Worm (Caenorhabditis elegans) whole organism, young adult: ENCODE results near the gene C14A4.9.

ENCODE experiments used
- B0019.2 ChIP-seq: fragments of 200-800 bp; sonication (Bioruptor generic); conservative IDR thresholded peaks from 2 replicates; pipeline ENCODE4 v1.3.6; 2022; ENCODE audit warnings: missing genetic modification reagents, missing genetic modification characterization, missing compliant biosample characterization
- C06A6.2 ChIP-seq: fragments of 200-800 bp; sonication (Bioruptor generic); conservative IDR thresholded peaks from 2 replicates; pipeline ENCODE4 v1.3.6; 2022; ENCODE audit warnings: missing genetic modification characterization, missing compliant biosample characterization
- F39B2.1 ChIP-seq: fragments of 200-800 bp; sonication (Bioruptor generic); IDR thresholded peaks from 2 replicates; pipeline ENCODE4 v1.3.6; 2022; ENCODE audit warnings: missing genetic modification reagents, missing genetic modification characterization, missing compliant biosample characterization
- F49E8.2 ChIP-seq: sonication (generic microtip); optimal IDR thresholded peaks from 3 replicates; lab custom pipeline; 2017; ENCODE audit warnings: missing genetic modification characterization, mild to moderate bottlenecking, missing compliant biosample characterization, antibody characterized with exemption, moderate library complexity; ENCODE audit not compliant: insufficient read depth
- Y53G8AR.9 ChIP-seq: fragments of 200-800 bp; sonication (Bioruptor generic); conservative IDR thresholded peaks from 2 replicates; pipeline ENCODE4 v1.3.6; 2022; ENCODE audit warnings: missing genetic modification reagents, missing genetic modification characterization, missing compliant biosample characterization
- Y79H2A.3 ChIP-seq: fragments of 200-800 bp; sonication (Bioruptor generic); conservative IDR thresholded peaks from 2 replicates; pipeline ENCODE4 v1.3.6; 2022; ENCODE audit warnings: missing genetic modification reagents, missing genetic modification characterization, missing compliant biosample characterization
- ama-1 ChIP-seq, 3 experiments: fragments of 150-350 bp in 1 of 3; sonication (generic microtip) in 2 of 3; optimal IDR thresholded peaks; 2 replicates each; lab custom pipeline; 2014 to 2018; ENCODE audit warnings: missing biosample characterization in 2 of 3, missing genetic modification characterization in 2 of 3, missing genetic modification reagents in 2 of 3
- attf-5 ChIP-seq: fragments of 200-800 bp; sonication (Bioruptor generic); optimal IDR thresholded peaks from 2 replicates; lab custom pipeline; 2018; ENCODE audit warnings: mild to moderate bottlenecking, missing genetic modification characterization, missing compliant biosample characterization
- attf-6 ChIP-seq: fragments of 200-800 bp; sonication (Bioruptor generic); IDR thresholded peaks from 2 replicates; pipeline ENCODE4 v1.3.6; 2022; ENCODE audit warnings: missing genetic modification reagents, missing genetic modification characterization, missing compliant biosample characterization
- bed-1 ChIP-seq: fragments of 200-800 bp; sonication (Bioruptor generic); IDR thresholded peaks from 2 replicates; pipeline ENCODE4 v1.3.6; 2022; ENCODE audit warnings: missing genetic modification reagents, missing genetic modification characterization, missing compliant biosample characterization
- ccch-3 ChIP-seq: fragments of 200-800 bp; sonication (Bioruptor generic); optimal IDR thresholded peaks from 2 replicates; lab custom pipeline; 2018; ENCODE audit warnings: mild to moderate bottlenecking, missing genetic modification characterization, missing compliant biosample characterization
- cebp-1 ChIP-seq, 2 experiments: fragments of 200-800 bp in 1 of 2; sonication (Bioruptor generic) in 1 of 2; sonication (generic microtip) in 1 of 2; IDR thresholded peaks in 1 of 2; optimal IDR thresholded peaks in 1 of 2; 2 replicates each; pipeline versions ENCODE4 v1.3.6 to Lab custom; 2017 to 2022; ENCODE audit warnings: missing compliant biosample characterization in 2 of 2, missing genetic modification characterization in 2 of 2, mild to moderate bottlenecking in 1 of 2, missing genetic modification reagents in 1 of 2, moderate library complexity in 1 of 2
- chd-7 ChIP-seq: sonication (generic microtip); optimal IDR thresholded peaks from 2 replicates; lab custom pipeline; 2016; ENCODE audit warnings: mild to moderate bottlenecking, missing genetic modification characterization, moderate library complexity, missing compliant biosample characterization
- egrh-3 ChIP-seq: fragments of 200-800 bp; sonication (Bioruptor generic); IDR thresholded peaks from 2 replicates; pipeline ENCODE4 v1.3.6; 2022; ENCODE audit warnings: missing genetic modification reagents, missing genetic modification characterization, missing compliant biosample characterization
- fkh-3 ChIP-seq: sonication (generic microtip); optimal IDR thresholded peaks from 2 replicates; lab custom pipeline; 2016; ENCODE audit warnings: mild to moderate bottlenecking, missing genetic modification characterization, missing compliant biosample characterization
- gei-17 ChIP-seq: fragments of 200-800 bp; sonication (Bioruptor generic); optimal IDR thresholded peaks from 2 replicates; lab custom pipeline; 2018; ENCODE audit warnings: mild to moderate bottlenecking, missing genetic modification characterization, missing compliant biosample characterization
- hlh-26 ChIP-seq: fragments of 200-800 bp; sonication (Bioruptor generic); conservative IDR thresholded peaks from 2 replicates; pipeline ENCODE4 v1.3.6; 2022; ENCODE audit warnings: missing genetic modification reagents, missing genetic modification characterization, missing compliant biosample characterization
- hmg-20 ChIP-seq: fragments of 200-800 bp; sonication (Bioruptor generic); IDR thresholded peaks from 2 replicates; pipeline ENCODE4 v1.3.6; 2022; ENCODE audit warnings: missing genetic modification reagents, missing genetic modification characterization, missing compliant biosample characterization
- let-526 ChIP-seq: fragments of 200-800 bp; sonication (Bioruptor generic); IDR thresholded peaks from 2 replicates; pipeline ENCODE4 v1.3.6; 2022; ENCODE audit warnings: missing genetic modification reagents, missing genetic modification characterization, missing compliant biosample characterization
- let-607 ChIP-seq, 2 experiments: fragments of 200-800 bp in 1 of 2; sonication (Bioruptor generic) in 1 of 2; sonication (generic microtip) in 1 of 2; optimal IDR thresholded peaks; 2 replicates each; lab custom pipeline; 2016 to 2018; ENCODE audit warnings: mild to moderate bottlenecking in 2 of 2, missing compliant biosample characterization in 2 of 2, missing genetic modification characterization in 2 of 2, moderate library complexity in 2 of 2, missing genotype in 1 of 2
- lin-26 ChIP-seq: fragments of 200-800 bp; sonication (Bioruptor generic); IDR thresholded peaks from 2 replicates; pipeline ENCODE4 v1.3.6; 2022; ENCODE audit warnings: missing genetic modification reagents, missing genetic modification characterization, missing compliant biosample characterization
- lin-54 ChIP-seq: fragments of 200-800 bp; sonication (Bioruptor generic); optimal IDR thresholded peaks from 2 replicates; lab custom pipeline; 2018; ENCODE audit warnings: mild to moderate bottlenecking, missing genetic modification characterization, missing compliant biosample characterization
- lsl-1 ChIP-seq: fragments of 200-800 bp; sonication (Bioruptor generic); optimal IDR thresholded peaks from 2 replicates; lab custom pipeline; 2018; ENCODE audit warnings: mild to moderate bottlenecking, missing genetic modification characterization, moderate library complexity, missing compliant biosample characterization
- lsy-27 ChIP-seq: sonication (generic microtip); optimal IDR thresholded peaks from 2 replicates; lab custom pipeline; 2017; ENCODE audit warnings: missing genetic modification characterization, mild to moderate bottlenecking, missing compliant biosample characterization, antibody characterized with exemption, missing genotype, borderline replicate concordance; ENCODE audit not compliant: insufficient read depth
- madf-8 ChIP-seq: fragments of 200-800 bp; sonication (Bioruptor generic); conservative IDR thresholded peaks from 2 replicates; pipeline ENCODE4 v1.3.6; 2022; ENCODE audit warnings: missing genetic modification reagents, missing genetic modification characterization, missing compliant biosample characterization
- mcd-1 ChIP-seq: fragments of 200-800 bp; sonication (Bioruptor generic); IDR thresholded peaks from 2 replicates; pipeline ENCODE4 v1.3.6; 2022; ENCODE audit warnings: missing genetic modification reagents, missing genetic modification characterization, missing compliant biosample characterization
- mxl-1 ChIP-seq: sonication (generic microtip); optimal IDR thresholded peaks from 2 replicates; lab custom pipeline; 2016; ENCODE audit warnings: missing genetic modification characterization, missing compliant biosample characterization
- nfyb-1 ChIP-seq: fragments of 200-800 bp; sonication (Bioruptor generic); IDR thresholded peaks from 2 replicates; pipeline ENCODE4 v1.3.6; 2022; ENCODE audit warnings: missing genetic modification reagents, missing genetic modification characterization, missing compliant biosample characterization
- nhr-120 ChIP-seq: fragments of 200-800 bp; sonication (Bioruptor generic); IDR thresholded peaks from 2 replicates; pipeline ENCODE4 v1.3.6; 2022; ENCODE audit warnings: missing genetic modification characterization, missing compliant biosample characterization
- nhr-80 ChIP-seq: sonication (generic microtip); optimal IDR thresholded peaks from 2 replicates; lab custom pipeline; 2016; ENCODE audit warnings: missing genetic modification characterization, missing compliant biosample characterization
- pha-4 ChIP-seq: fragments of 150-350 bp; sonication (generic microtip); optimal IDR thresholded peaks from 2 replicates; lab custom pipeline; 2014; ENCODE audit warnings: missing biosample characterization, missing genetic modification reagents, missing genetic modification characterization
- repo-1 ChIP-seq: sonication (generic microtip); optimal IDR thresholded peaks from 2 replicates; lab custom pipeline; 2017; ENCODE audit warnings: mild to moderate bottlenecking, missing genetic modification characterization, missing compliant biosample characterization
- sdz-38 ChIP-seq: sonication (generic microtip); optimal IDR thresholded peaks from 2 replicates; lab custom pipeline; 2016; ENCODE audit warnings: missing genotype, missing genetic modification characterization, missing compliant biosample characterization
- snpc-1.1 ChIP-seq: sonication (generic microtip); optimal IDR thresholded peaks from 2 replicates; lab custom pipeline; 2017; ENCODE audit warnings: missing genetic modification characterization, mild to moderate bottlenecking, missing compliant biosample characterization, antibody characterized with exemption, moderate library complexity, missing genotype, missing genetic modification reagents; ENCODE audit not compliant: insufficient read depth
- unc-62 ChIP-seq: fragments of 150-350 bp; optimal IDR thresholded peaks from 2 replicates; lab custom pipeline; 2014; ENCODE audit warnings: missing biosample characterization, missing genetic modification reagents, missing genetic modification characterization
- zfh-2 ChIP-seq: fragments of 200-800 bp; sonication (Bioruptor generic); conservative IDR thresholded peaks from 2 replicates; pipeline ENCODE4 v1.3.6; 2022; ENCODE audit warnings: missing genetic modification reagents, missing genetic modification characterization, missing compliant biosample characterization
- zim-3 ChIP-seq: sonication (generic microtip); optimal IDR thresholded peaks from 2 replicates; lab custom pipeline; 2017; ENCODE audit warnings: mild to moderate bottlenecking, missing genetic modification characterization, moderate library complexity, missing compliant biosample characterization
- ztf-26 ChIP-seq: sonication (generic microtip); optimal IDR thresholded peaks from 2 replicates; lab custom pipeline; 2017; ENCODE audit warnings: missing genetic modification characterization, missing compliant biosample characterization
- ztf-6 ChIP-seq: fragments of 200-800 bp; sonication (Bioruptor generic); IDR thresholded peaks from 2 replicates; pipeline ENCODE4 v1.3.6; 2022; ENCODE audit warnings: missing genetic modification reagents, missing genetic modification characterization, missing compliant biosample characterization

The C14A4.9 gene

DNA sequence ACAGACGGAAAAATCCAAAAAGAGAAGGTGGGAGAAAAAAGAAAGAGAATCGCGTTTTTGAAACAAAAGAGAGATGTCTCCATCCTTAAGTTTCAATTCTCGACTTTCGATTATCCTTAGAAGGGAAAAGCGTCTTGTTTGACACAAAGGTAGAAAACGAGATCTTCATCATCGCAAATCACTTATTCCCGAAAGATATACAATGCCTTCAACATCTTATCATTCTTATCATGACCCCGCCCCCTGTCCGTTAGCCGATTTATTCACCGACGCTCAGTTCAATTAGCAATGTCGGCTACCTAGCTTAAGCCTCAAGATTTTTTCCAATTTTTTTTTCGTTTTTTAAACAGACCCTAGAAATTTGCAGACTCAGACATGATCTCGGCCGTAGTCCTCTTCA, at the start of gene C14A4.9:
TSS of gene C14A4.9 (plus strand) at position 368 of the 400 bp plus-strand sequence.
- TF ChIP-seq attf-5 (GFP tag; lab: Kevin White, UChicago) = no peak
- no peak for TF ChIP-seq bed-1 (GFP tag; lab: Robert Waterston, UW)
- no peak for TF ChIP-seq lin-54 (GFP tag; lab: Kevin White, UChicago)
- TF ChIP-seq attf-6 (GFP tag; lab: Robert Waterston, UW) = no peak
- no peak for TF ChIP-seq madf-8 (GFP tag; lab: Robert Waterston, UW)
- no peak for TF ChIP-seq nhr-120 (GFP tag; lab: Robert Waterston, UW)
- TF ChIP-seq ztf-6 (GFP tag; lab: Robert Waterston, UW) = no peak
- no peak for TF ChIP-seq Y79H2A.3 (GFP tag; lab: Robert Waterston, UW)
- TF ChIP-seq unc-62 (GFP tag; lab: Kevin White, UChicago) = no peak
- no peak for TF ChIP-seq lsy-27
- no peak for TF ChIP-seq F39B2.1 (GFP tag; lab: Robert Waterston, UW)

DNA sequence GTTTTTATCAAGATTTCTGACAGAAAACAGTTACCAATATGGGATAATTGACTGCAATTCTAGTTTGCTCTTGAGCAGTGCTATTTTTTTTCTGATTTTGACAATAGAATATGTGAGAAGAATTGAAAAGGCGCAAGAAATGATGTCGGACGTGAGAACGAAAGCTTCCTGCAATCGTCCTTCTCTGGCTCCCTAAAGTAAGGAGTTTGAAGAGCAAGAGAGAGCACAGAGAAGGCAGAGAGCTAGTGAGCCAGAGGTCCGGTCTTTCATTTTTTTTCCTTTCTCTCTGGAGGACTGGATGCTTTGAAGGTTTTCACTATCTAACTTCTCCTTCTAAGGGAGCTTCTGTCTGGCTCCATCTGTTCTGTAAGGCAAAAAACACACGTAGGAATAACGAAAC, 49.0 kb upstream of the C14A4.9 start:
- TF ChIP-seq fkh-3 (tag; lab: Kevin White, UChicago) (no peak), ama-1 (optimal IDR thresholded peaks at IDR 0.05; lab: Kevin White, UChicago) (peak; percentile 82), ama-1 (GFP tag; optimal IDR thresholded peaks at IDR 0.05; lab: Kevin White, UChicago) (no peak), hlh-26 (no peak), cebp-1 (GFP tag; IDR thresholded peaks at IDR 0.05; lab: Robert Waterston, UW) (no peak), cebp-1 (tag; optimal IDR thresholded peaks at IDR 0.05; lab: Kevin White, UChicago) (peak; percentile 9), zfh-2 (peak; percentile 17; the same call in 1 of the 2 replicates)

DNA sequence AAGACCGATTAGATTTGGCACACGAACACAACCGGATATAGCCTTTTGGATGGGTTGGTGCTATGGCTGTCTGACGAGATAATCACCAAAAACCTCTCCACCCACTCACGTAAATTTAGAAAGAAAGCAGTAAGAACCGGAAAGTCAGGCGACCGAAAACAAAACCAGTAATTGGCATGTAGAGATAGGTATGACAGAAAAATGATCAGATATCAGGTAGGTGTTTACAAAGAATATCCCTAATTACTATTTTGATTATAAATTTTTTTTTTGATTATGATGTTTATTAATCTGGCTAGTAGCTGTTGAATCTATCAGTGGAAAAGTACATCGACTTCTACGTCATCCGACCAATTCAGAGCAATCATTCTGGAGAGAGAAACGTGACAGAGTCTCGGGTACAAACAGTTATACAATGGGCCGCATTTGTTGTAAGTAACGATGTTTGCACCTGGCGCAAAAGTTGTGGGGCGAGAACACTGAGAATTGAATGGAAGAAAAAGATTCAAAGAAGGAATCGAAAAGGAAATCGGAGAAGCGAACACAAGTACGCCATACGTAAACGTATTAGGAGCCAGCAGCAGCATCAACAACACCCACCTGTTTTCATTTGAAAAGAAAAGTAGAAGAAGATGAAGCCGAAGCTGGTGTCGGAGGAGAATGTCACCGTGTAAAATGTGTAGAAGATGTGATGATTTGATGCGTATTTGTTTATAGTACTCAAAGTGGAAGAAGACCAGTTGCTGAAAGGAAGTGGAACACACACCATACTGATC, 48.1 kb upstream of the C14A4.9 start:
- TF ChIP-seq cebp-1 (GFP tag; IDR thresholded peaks at IDR 0.05; lab: Robert Waterston, UW) = no peak
- peak; percentile 10 for TF ChIP-seq cebp-1 (tag; optimal IDR thresholded peaks at IDR 0.05; lab: Kevin White, UChicago)
- no peak for TF ChIP-seq snpc-1.1 (tag; lab: Kevin White, UChicago)
- no peak for TF ChIP-seq egrh-3 (GFP tag; lab: Robert Waterston, UW)
- no peak for TF ChIP-seq lsl-1 (GFP tag; lab: Kevin White, UChicago)
- TF ChIP-seq gei-17 = no peak
- no peak for TF ChIP-seq pha-4 (tag; lab: Kevin White, UChicago)
- TF ChIP-seq B0019.2 (GFP tag; lab: Robert Waterston, UW) = no peak
- TF ChIP-seq let-607 (tag; optimal IDR thresholded peaks at IDR 0.05; lab: Kevin White, UChicago) = no peak
- TF ChIP-seq nfyb-1 = 0 out of 2 replicates have a peak, but pooled peaks have one; percentile 42
- TF ChIP-seq F49E8.2 = no peak
- TF ChIP-seq ztf-26 = peak; percentile 8
- TF ChIP-seq lin-26 (GFP tag; lab: Robert Waterston, UW) = 0 out of 2 replicates have a peak, but pooled peaks have one; percentile 14
- peak; percentile 42 for TF ChIP-seq ama-1 (optimal IDR thresholded peaks at IDR 0.05; lab: Kevin White, UChicago)
- TF ChIP-seq ama-1 (GFP tag; optimal IDR thresholded peaks at IDR 0.05; lab: Kevin White, UChicago) = peak in 1 of 2 experiments; percentile 2
- no peak for TF ChIP-seq C06A6.2 (GFP tag; lab: Robert Waterston, UW)
- no peak for TF ChIP-seq hmg-20 (GFP tag; lab: Robert Waterston, UW)
- TF ChIP-seq ccch-3 (GFP tag; lab: Kevin White, UChicago) = no peak
- TF ChIP-seq mcd-1 (GFP tag; lab: Robert Waterston, UW) = no peak
- peak; percentile 29 for TF ChIP-seq chd-7 (tag; lab: Kevin White, UChicago)
- TF ChIP-seq zim-3 (tag; lab: Kevin White, UChicago) = no peak
- TF ChIP-seq repo-1 = no peak
- no peak for TF ChIP-seq nhr-80
- TF ChIP-seq Y53G8AR.9 (GFP tag; lab: Robert Waterston, UW) = peak; percentile 60; the same call in 1 of the 2 replicates
- TF ChIP-seq sdz-38 (tag; lab: Kevin White, UChicago) = no peak
- no peak for TF ChIP-seq mxl-1 (tag; lab: Kevin White, UChicago)
- TF ChIP-seq let-526 (GFP tag; lab: Robert Waterston, UW) = no peak
